Fruit fly (Drosophila melanogaster) whole organism, wandering third instar larva: Measurements from ENCODE around the gene COX5B.

ENCODE experiments used
- Abd-B ChIP-seq: fragments of >200 bp; optimal IDR thresholded peaks from 2 replicates; lab custom pipeline; 2017; ENCODE audit warnings: missing biosample characterization, missing genetic modification characterization
- CG32264 ChIP-seq: fragments of 200-800 bp; sonication (Bioruptor generic); optimal IDR thresholded peaks from 2 replicates; lab custom pipeline; 2016; ENCODE audit warnings: missing biosample characterization, missing genetic modification characterization
- CrebA ChIP-seq: fragments of 200-800 bp; sonication (Bioruptor generic); optimal IDR thresholded peaks from 2 replicates; lab custom pipeline; 2016; ENCODE audit warnings: missing biosample characterization, mild to moderate bottlenecking, missing genetic modification characterization, borderline replicate concordance
- Dfd ChIP-seq: fragments of >200 bp; optimal IDR thresholded peaks from 2 replicates; lab custom pipeline; 2017; ENCODE audit warnings: missing biosample characterization, missing genetic modification characterization
- Dif ChIP-seq: fragments of 200-275, 200-300 bp; sonication (Bioruptor generic); optimal IDR thresholded peaks from 2 replicates; lab custom pipeline; 2018; ENCODE audit warnings: missing biosample characterization, missing genetic modification characterization; ENCODE audit not compliant: partially characterized antibody
- HLH106 ChIP-seq: fragments of 200-800 bp; optimal IDR thresholded peaks from 3 replicates; lab custom pipeline; 2019; ENCODE audit warnings: missing biosample characterization, mild to moderate bottlenecking, missing genetic modification characterization, moderate library complexity
- Hnf4 ChIP-seq: fragments of 200-800 bp; sonication (Bioruptor generic); optimal IDR thresholded peaks from 2 replicates; lab custom pipeline; 2016; ENCODE audit warnings: missing biosample characterization, mild to moderate bottlenecking, missing genetic modification characterization
- Hr83 ChIP-seq: fragments of 200-300 bp; sonication (Bioruptor generic); optimal IDR thresholded peaks from 2 replicates; lab custom pipeline; 2016; ENCODE audit warnings: missing biosample characterization, mild to moderate bottlenecking, missing genetic modification characterization, moderate library complexity; ENCODE audit not compliant: poor library complexity, severe bottlenecking
- Jra ChIP-seq: sonication (Bioruptor generic); optimal IDR thresholded peaks from 2 replicates; lab custom pipeline; 2016; ENCODE audit warnings: missing biosample characterization, missing genetic modification characterization
- Mio ChIP-seq: sonication (Bioruptor generic); optimal IDR thresholded peaks from 2 replicates; lab custom pipeline; 2016; ENCODE audit warnings: missing biosample characterization, missing genetic modification characterization
- Myc ChIP-seq: fragments of >200 bp; optimal IDR thresholded peaks from 2 replicates; lab custom pipeline; 2017
- OdsH ChIP-seq: fragments of 200-800 bp; sonication (Bioruptor generic); optimal IDR thresholded peaks from 2 replicates; lab custom pipeline; 2016; ENCODE audit warnings: missing biosample characterization, mild to moderate bottlenecking, missing genetic modification characterization
- Rel ChIP-seq, 2 experiments: fragments of 200-800 bp; sonication (Bioruptor generic) in 1 of 2; optimal IDR thresholded peaks; 2 replicates in 1 of 2; 3 replicates in 1 of 2; lab custom pipeline; 2016 to 2019; ENCODE audit warnings: mild to moderate bottlenecking in 2 of 2, missing biosample characterization in 2 of 2, missing genetic modification characterization in 2 of 2, moderate library complexity in 1 of 2
- Sp1 ChIP-seq: fragments of 200-800 bp; sonication (Bioruptor generic); optimal IDR thresholded peaks from 3 replicates; lab custom pipeline; 2019; ENCODE audit warnings: missing biosample characterization, mild to moderate bottlenecking, missing genetic modification characterization, moderate library complexity
- Vsx2 ChIP-seq: fragments of 200-300, 225-300 bp; sonication (Bioruptor generic); optimal IDR thresholded peaks from 2 replicates; lab custom pipeline; 2018; ENCODE audit warnings: missing biosample characterization, missing genetic modification characterization; ENCODE audit not compliant: partially characterized antibody
- br ChIP-seq: fragments of 200-800 bp; sonication (Bioruptor generic); optimal IDR thresholded peaks from 2 replicates; lab custom pipeline; 2016; ENCODE audit warnings: missing biosample characterization, missing genetic modification characterization
- dl ChIP-seq, 2 experiments: fragments of 175-275, 200-275 bp in 1 of 2; fragments of 200-275 bp in 1 of 2; sonication (Bioruptor generic); optimal IDR thresholded peaks; lab custom pipeline; 2018; ENCODE audit warnings: mild to moderate bottlenecking in 2 of 2, missing biosample characterization in 2 of 2, missing genetic modification characterization in 2 of 2, moderate library complexity in 2 of 2; ENCODE audit not compliant: partially characterized antibody in 2 of 2, insufficient read depth in 1 of 2
- dmrt93B ChIP-seq: fragments of 200-800 bp; sonication (Bioruptor generic); optimal IDR thresholded peaks from 2 replicates; lab custom pipeline; 2018; ENCODE audit warnings: missing biosample characterization, mild to moderate bottlenecking, missing genetic modification characterization
- ey ChIP-seq: fragments of 200-800 bp; sonication (Bioruptor generic); optimal IDR thresholded peaks from 2 replicates; lab custom pipeline; 2016; ENCODE audit warnings: missing biosample characterization, missing genetic modification characterization
- foxo ChIP-seq, 2 experiments: fragments of 200-800 bp; sonication (Bioruptor generic); optimal IDR thresholded peaks; 2 replicates in 1 of 2; 3 replicates in 1 of 2; lab custom pipeline; 2016 to 2017; ENCODE audit warnings: missing biosample characterization in 2 of 2, missing genetic modification characterization in 2 of 2
- fru ChIP-seq: fragments of 200-800 bp; sonication (Bioruptor generic); optimal IDR thresholded peaks from 3 replicates; lab custom pipeline; 2016; ENCODE audit warnings: missing biosample characterization, mild to moderate bottlenecking, missing genetic modification characterization
- h ChIP-seq: fragments of 200-800 bp; sonication (Bioruptor generic); optimal IDR thresholded peaks from 3 replicates; lab custom pipeline; 2016; ENCODE audit warnings: missing biosample characterization, mild to moderate bottlenecking, missing genetic modification characterization
- jim ChIP-seq: fragments of 175-275, 200-325 bp; sonication (Bioruptor generic); optimal IDR thresholded peaks from 2 replicates; lab custom pipeline; 2016; ENCODE audit warnings: missing biosample characterization, mild to moderate bottlenecking, missing genetic modification characterization
- lola ChIP-seq: fragments of >200 bp; optimal IDR thresholded peaks from 2 replicates; lab custom pipeline; 2017; ENCODE audit warnings: missing biosample characterization, missing genetic modification characterization
- pan ChIP-seq: fragments of >200 bp; optimal IDR thresholded peaks from 2 replicates; lab custom pipeline; 2017
- psq ChIP-seq: fragments of 200-800 bp; sonication (Bioruptor generic); optimal IDR thresholded peaks from 3 replicates; lab custom pipeline; 2017; ENCODE audit warnings: missing biosample characterization, mild to moderate bottlenecking, missing genetic modification characterization, moderate library complexity
- rgr ChIP-seq: fragments of 200-800 bp; sonication (Bioruptor generic); optimal IDR thresholded peaks from 3 replicates; lab custom pipeline; 2016; ENCODE audit warnings: missing biosample characterization, mild to moderate bottlenecking, missing genetic modification characterization
- sage ChIP-seq: fragments of 200-800 bp; sonication (Bioruptor generic); optimal IDR thresholded peaks from 2 replicates; lab custom pipeline; 2016; ENCODE audit warnings: missing biosample characterization, mild to moderate bottlenecking, missing genetic modification characterization
- sv ChIP-seq: fragments of 200-800 bp; sonication (Bioruptor generic); optimal IDR thresholded peaks from 3 replicates; lab custom pipeline; 2016; ENCODE audit warnings: missing biosample characterization, missing genetic modification characterization
- tai ChIP-seq: sonication (Bioruptor generic); optimal IDR thresholded peaks from 2 replicates; lab custom pipeline; 2016; ENCODE audit warnings: missing biosample characterization, missing genetic modification characterization
- usp ChIP-seq: fragments of >200 bp; optimal IDR thresholded peaks from 2 replicates; lab custom pipeline; 2017; ENCODE audit warnings: missing biosample characterization, missing genetic modification characterization
- woc ChIP-seq: sonication (Bioruptor generic); optimal IDR thresholded peaks from 2 replicates; lab custom pipeline; 2016; ENCODE audit warnings: missing biosample characterization, mild to moderate bottlenecking, missing genetic modification characterization

Gene COX5B

DNA sequence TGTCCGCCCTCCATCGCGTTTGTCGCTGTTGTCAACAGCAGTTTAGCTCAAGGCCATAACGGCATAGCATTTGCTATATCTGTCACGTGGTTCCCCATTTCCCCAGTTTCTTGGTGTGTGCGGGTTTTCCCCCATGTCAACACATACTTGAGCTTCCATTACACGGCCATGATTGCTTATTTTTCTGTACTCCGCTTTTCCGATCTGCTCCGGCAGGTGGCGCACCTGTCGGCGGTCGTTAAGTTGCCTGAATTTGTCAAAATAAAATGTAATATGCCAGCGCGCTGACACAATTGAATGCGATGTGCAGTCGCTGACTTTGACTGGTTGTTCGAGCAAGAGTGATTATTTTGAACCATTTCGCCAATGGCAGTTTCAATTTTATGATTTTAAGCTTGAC is 26.7 kb downstream of the COX5B start:
- TF ChIP-seq woc (no peak), sage (GFP tag; lab: Kevin White, UChicago) (no peak), Abd-B (GFP tag; lab: Kevin White, UChicago) (no peak)

dm6 chr2L:6595027-6595426 is 37.4 kb downstream of the COX5B start:
- TF ChIP-seq rgr (GFP tag; lab: Kevin White, UChicago): no peak
- TF ChIP-seq ey (GFP tag; lab: Kevin White, UChicago): no peak
- no peak for TF ChIP-seq Sp1 (GFP tag; lab: Kevin White, UChicago)
- no peak for TF ChIP-seq Abd-B (GFP tag; lab: Kevin White, UChicago)
- no peak for TF ChIP-seq jim
- no peak for TF ChIP-seq CG32264 (GFP tag; lab: Kevin White, UChicago)
- TF ChIP-seq psq: no peak
- TF ChIP-seq woc: no peak
- no peak for TF ChIP-seq Dif (GFP tag; lab: Kevin White, UChicago)
- no peak for TF ChIP-seq fru (GFP tag; lab: Kevin White, UChicago)
- no peak for TF ChIP-seq Vsx2 (GFP tag; lab: Kevin White, UChicago)
- no peak for TF ChIP-seq CrebA (GFP tag; lab: Kevin White, UChicago)
- no peak for TF ChIP-seq Dfd (GFP tag; lab: Kevin White, UChicago)
- TF ChIP-seq Hr83 (GFP tag; lab: Kevin White, UChicago): no peak
- no peak for TF ChIP-seq tai (GFP tag; lab: Kevin White, UChicago)
- TF ChIP-seq sv: no peak
- TF ChIP-seq sage (GFP tag; lab: Kevin White, UChicago): no peak
- no peak for TF ChIP-seq usp (GFP tag; lab: Kevin White, UChicago)

DNA sequence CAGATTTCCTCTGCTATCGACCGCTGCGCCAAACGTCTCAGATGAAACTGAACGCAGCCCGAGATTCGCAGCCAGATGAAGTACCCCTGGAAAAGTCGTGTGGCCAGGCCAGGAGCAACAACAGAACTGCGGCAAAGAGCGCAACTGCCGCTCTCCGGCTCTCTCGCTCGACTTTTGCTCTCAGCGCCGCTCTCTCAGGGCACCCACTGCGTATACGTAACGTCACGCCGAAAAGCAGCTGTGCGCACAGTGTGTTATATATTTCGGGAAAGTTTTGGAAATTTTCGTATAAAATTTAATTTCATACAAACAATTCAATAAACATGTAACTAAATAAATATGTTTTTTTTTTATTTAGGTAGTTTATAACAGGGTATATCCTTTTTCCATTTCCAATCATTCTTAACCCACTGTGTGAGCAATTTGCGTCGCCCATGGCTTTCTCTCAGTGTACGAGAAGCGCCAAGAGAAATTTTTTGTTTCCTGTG is 43.5 kb downstream of the COX5B start, which contains the start of gene Dpp10:
Gene Dpp10, minus strand, starts transcription at position 51 of the 488 bp plus-strand sequence.
- TF ChIP-seq Hnf4 (GFP tag; lab: Kevin White, UChicago) (peak; percentile 39), Rel (GFP tag; optimal IDR thresholded peaks at IDR 0.05; lab: Kevin White, UChicago) (no peak), Rel (tag; optimal IDR thresholded peaks at IDR 0.05; lab: Kevin White, UChicago) (no peak), sage (GFP tag; lab: Kevin White, UChicago) (no peak), jim (no peak), lola (GFP tag; lab: Kevin White, UChicago) (no peak), fru (GFP tag; lab: Kevin White, UChicago) (peak; percentile 77), Vsx2 (GFP tag; lab: Kevin White, UChicago) (peak; percentile 5), pan (lab: Kevin White, UChicago) (no peak), Abd-B (GFP tag; lab: Kevin White, UChicago) (no peak), OdsH (GFP tag; lab: Kevin White, UChicago) (peak; percentile 48), br (peak; percentile 70), dl (GFP tag; optimal IDR thresholded peaks at IDR 0.05; lab: Kevin White, UChicago; ENCODE audit: insufficient read depth in 1 of 2, partially characterized antibody in 2 of 2) (peak in 1 of 2 experiments; percentile 9), h (GFP tag; lab: Kevin White, UChicago) (peak; percentile 63), tai (GFP tag; lab: Kevin White, UChicago) (peak; percentile 61), Sp1 (GFP tag; lab: Kevin White, UChicago) (peak; percentile 62), foxo (GFP tag; optimal IDR thresholded peaks at IDR 0.05; lab: Kevin White, UChicago) (peak in 1 of 2 experiments; percentile 70), HLH106 (peak; percentile 73), CrebA (GFP tag; lab: Kevin White, UChicago) (no peak), psq (peak; percentile 48), dmrt93B (GFP tag; lab: Kevin White, UChicago) (peak; percentile 37), Mio (GFP tag; lab: Kevin White, UChicago) (no peak), Dif (GFP tag; lab: Kevin White, UChicago) (peak; percentile 56), rgr (GFP tag; lab: Kevin White, UChicago) (peak; percentile 61), sv (peak; percentile 91), ey (GFP tag; lab: Kevin White, UChicago) (peak; percentile 64), Myc (lab: Kevin White, UChicago) (no peak), CG32264 (GFP tag; lab: Kevin White, UChicago) (no peak), Jra (GFP tag; lab: Kevin White, UChicago) (no peak)
